Worm (Caenorhabditis elegans): Measurements from ENCODE around the gene clh-4.

The clh-4 gene

DNA sequence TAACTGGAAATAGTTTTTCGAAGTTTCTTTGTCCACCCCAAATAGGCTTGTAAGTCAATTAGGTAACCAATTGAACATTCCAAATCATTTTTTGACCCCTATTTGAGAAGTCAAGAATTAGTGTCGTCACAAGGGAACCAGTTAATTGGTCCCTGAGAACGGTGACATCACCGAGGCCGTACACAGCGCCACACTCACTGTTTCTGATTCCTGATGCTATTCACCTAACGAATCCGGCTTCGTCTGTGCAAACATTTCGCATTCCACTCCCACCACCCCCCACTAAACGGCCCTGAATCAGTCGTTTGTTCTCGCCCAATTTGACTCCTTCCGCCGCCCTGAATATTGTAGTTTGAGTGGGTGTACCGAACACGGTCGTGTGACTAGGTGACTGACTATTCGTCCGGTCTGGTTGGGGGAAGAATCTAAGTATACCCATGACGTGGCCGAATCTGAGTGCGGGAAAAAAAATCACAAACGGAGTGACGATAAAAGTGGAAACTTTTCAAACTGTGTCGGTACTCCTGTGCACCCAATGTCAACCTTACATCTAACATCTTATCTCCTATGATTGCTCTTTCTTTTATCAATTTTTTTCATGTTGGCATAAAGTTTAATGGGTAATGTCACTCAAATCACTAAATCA is 43.9 kb upstream of the clh-4 start:
- TF ChIP-seq lin-11 (tag; optimal IDR thresholded peaks at IDR 0.05) (no peak), aly-2 (tag; optimal IDR thresholded peaks at IDR 0.05) (no peak), blmp-1 (tag; optimal IDR thresholded peaks at IDR 0.05; ENCODE audit: insufficient read depth) (no peak), ceh-16 (tag; optimal IDR thresholded peaks at IDR 0.05) (no peak), sma-9 (GFP tag; optimal IDR thresholded peaks at IDR 0.05) (peak; percentile 78), sma-9 (tag; optimal IDR thresholded peaks at IDR 0.05) (no peak), dmd-4 (tag; optimal IDR thresholded peaks at IDR 0.05) (no peak), skn-1 (tag; optimal IDR thresholded peaks at IDR 0.05) (no peak), ztf-4 (tag; optimal IDR thresholded peaks at IDR 0.05) (no peak), unc-55 (GFP tag; optimal IDR thresholded peaks at IDR 0.05) (no peak), Y55F3AM.14 (GFP tag; optimal IDR thresholded peaks at IDR 0.05) (no peak), R02D3.7 (tag; optimal IDR thresholded peaks at IDR 0.05) (no peak), ZK546.5 (tag; optimal IDR thresholded peaks at IDR 0.05) (no peak), gmeb-1 (tag; optimal IDR thresholded peaks at IDR 0.05) (peak; percentile 30), peb-1 (tag; optimal IDR thresholded peaks at IDR 0.05) (no peak), F13H6.1 (tag; optimal IDR thresholded peaks at IDR 0.05) (peak; percentile 6), ceh-82 (tag; optimal IDR thresholded peaks at IDR 0.05) (no peak), C34F6.9 (tag; optimal IDR thresholded peaks at IDR 0.05) (no peak), sma-3 (GFP tag; optimal IDR thresholded peaks at IDR 0.05) (peak; percentile 48), ztf-1 (GFP tag; conservative IDR thresholded peaks at IDR 0.05) (no peak), fos-1 (tag; optimal IDR thresholded peaks at IDR 0.05) (peak; percentile 30), unc-62 (GFP tag; optimal IDR thresholded peaks at IDR 0.05) (no peak), mbf-1 (tag; optimal IDR thresholded peaks at IDR 0.05) (no peak), nhr-12 (tag; optimal IDR thresholded peaks at IDR 0.05) (no peak), zag-1 (tag; optimal IDR thresholded peaks at IDR 0.05) (no peak), nhr-6 (tag; optimal IDR thresholded peaks at IDR 0.05) (no peak), nhr-10 (tag; optimal IDR thresholded peaks at IDR 0.05) (no peak), mdl-1 (tag; optimal IDR thresholded peaks at IDR 0.05) (no peak), lsy-2 (tag; optimal IDR thresholded peaks at IDR 0.05) (no peak), nhr-11 (tag; optimal IDR thresholded peaks at IDR 0.05) (no peak), ama-1 (optimal IDR thresholded peaks at IDR 0.05) (no peak), egl-27 (tag; optimal IDR thresholded peaks at IDR 0.05) (no peak), alr-1 (tag; optimal IDR thresholded peaks at IDR 0.05) (no peak), sem-4 (tag; optimal IDR thresholded peaks at IDR 0.05) (no peak), nhr-25 (tag; optimal IDR thresholded peaks at IDR 0.05) (peak; percentile 75), nhr-129 (tag; optimal IDR thresholded peaks at IDR 0.05) (peak; percentile 41), mab-5 (tag; optimal IDR thresholded peaks at IDR 0.05) (no peak), crh-2 (tag; optimal IDR thresholded peaks at IDR 0.05) (peak; percentile 26), nhr-21 (tag; optimal IDR thresholded peaks at IDR 0.05) (no peak), nhr-77 (tag; optimal IDR thresholded peaks at IDR 0.05) (no peak), snpc-4 (tag; optimal IDR thresholded peaks at IDR 0.05) (no peak), ztf-11 (tag; optimal IDR thresholded peaks at IDR 0.05) (no peak), lin-13 (GFP tag; optimal IDR thresholded peaks at IDR 0.05) (no peak), nhr-237 (tag; optimal IDR thresholded peaks at IDR 0.05) (no peak), elt-3 (tag; optimal IDR thresholded peaks at IDR 0.05) (no peak), nhr-23 (tag; optimal IDR thresholded peaks at IDR 0.05) (no peak), unc-39 (tag; optimal IDR thresholded peaks at IDR 0.05) (no peak), elt-1 (tag; optimal IDR thresholded peaks at IDR 0.05) (no peak), lin-39 (tag; optimal IDR thresholded peaks at IDR 0.05) (no peak)

All from whole organism, L2 larva.